Fruit fly (Drosophila melanogaster) whole organism, embryonic: ENCODE results near the gene Lamtor3.

Source experiments
- CG10462 ChIP-seq: fragments of 200-800 bp; sonication (Bioruptor generic); optimal IDR thresholded peaks from 2 replicates; lab custom pipeline; 2016; ENCODE audit warnings: missing biosample characterization, missing genetic modification characterization
- CG10543 ChIP-seq: fragments of 200-800 bp; sonication (Bioruptor generic); optimal IDR thresholded peaks from 3 replicates; lab custom pipeline; 2017; ENCODE audit warnings: missing biosample characterization, mild to moderate bottlenecking, missing genetic modification characterization, moderate library complexity
- CG10959 ChIP-seq: fragments of 200-800 bp; sonication (Bioruptor generic); IDR thresholded peaks from 2 replicates; pipeline ENCODE4 v1.3.6; 2022; ENCODE audit warnings: missing biosample characterization, missing genetic modification characterization
- CG14441 ChIP-seq: fragments of 200-800 bp; sonication (Bioruptor generic); IDR thresholded peaks from 2 replicates; pipeline ENCODE4 v1.3.6; 2022; ENCODE audit warnings: missing biosample characterization, missing genetic modification characterization
- CG17802 ChIP-seq: fragments of 200-800 bp; sonication (Bioruptor generic); optimal IDR thresholded peaks from 2 replicates; lab custom pipeline; 2018; ENCODE audit warnings: missing biosample characterization, mild to moderate bottlenecking, missing genetic modification characterization, moderate library complexity
- CG18011 ChIP-seq: fragments of 200-800 bp; sonication (Bioruptor generic); optimal IDR thresholded peaks from 2 replicates; lab custom pipeline; 2017; ENCODE audit warnings: missing biosample characterization, missing genetic modification characterization, mild to moderate bottlenecking, moderate library complexity, missing genotype
- CG2129 ChIP-seq: fragments of 200-800 bp; sonication (Bioruptor generic); IDR thresholded peaks from 2 replicates; pipeline ENCODE4 v1.3.6; 2022; ENCODE audit warnings: missing biosample characterization, missing genetic modification characterization; ENCODE audit not compliant: partially characterized antibody
- CG30431 ChIP-seq: fragments of 200-800 bp; sonication (Bioruptor generic); optimal IDR thresholded peaks from 2 replicates; lab custom pipeline; 2017; ENCODE audit warnings: missing biosample characterization, missing genetic modification characterization
- CG3065 ChIP-seq: fragments of 200-800 bp; sonication (Bioruptor generic); optimal IDR thresholded peaks from 2 replicates; lab custom pipeline; 2016; ENCODE audit warnings: missing biosample characterization, missing genetic modification characterization
- CG31388 ChIP-seq: fragments of 200-800 bp; sonication (Bioruptor generic); optimal IDR thresholded peaks from 2 replicates; lab custom pipeline; 2016; ENCODE audit warnings: missing biosample characterization, missing genetic modification characterization
- CG34224 ChIP-seq: fragments of 200-800 bp; sonication (Bioruptor generic); IDR thresholded peaks from 3 replicates; pipeline ENCODE4 v1.3.6; 2022; ENCODE audit warnings: missing biosample characterization, missing genetic modification characterization; ENCODE audit not compliant: partially characterized antibody
- CG34376 ChIP-seq: fragments of 200-800 bp; sonication (Bioruptor generic); optimal IDR thresholded peaks from 2 replicates; lab custom pipeline; 2018; ENCODE audit warnings: missing biosample characterization, mild to moderate bottlenecking, missing genetic modification characterization
- CG5245 ChIP-seq: fragments of 200-800 bp; sonication (Bioruptor generic); optimal IDR thresholded peaks from 3 replicates; lab custom pipeline; 2016; ENCODE audit warnings: missing biosample characterization, missing genetic modification characterization
- CG6175 ChIP-seq: fragments of 200-800 bp; sonication (Bioruptor generic); IDR thresholded peaks from 3 replicates; pipeline ENCODE4 v1.3.6; 2022; ENCODE audit warnings: missing biosample characterization, missing genetic modification characterization
- Dll ChIP-seq: fragments of 200-800 bp; sonication (Bioruptor generic); IDR thresholded peaks from 4 replicates; pipeline ENCODE4 v1.3.6; 2022; ENCODE audit warnings: missing biosample characterization, missing genetic modification characterization; ENCODE audit not compliant: partially characterized antibody
- Dp ChIP-seq: fragments of 200-800 bp; sonication (Bioruptor generic); optimal IDR thresholded peaks from 2 replicates; lab custom pipeline; 2018; ENCODE audit warnings: missing biosample characterization, mild to moderate bottlenecking, missing genetic modification characterization, moderate library complexity
- E2f2 ChIP-seq: fragments of 200-800 bp; sonication (Bioruptor generic); IDR thresholded peaks from 2 replicates; pipeline ENCODE4 v1.3.6; 2022; ENCODE audit warnings: missing biosample characterization, missing genetic modification characterization
- ERR ChIP-seq: fragments of 200-800 bp; sonication (Bioruptor generic); optimal IDR thresholded peaks from 2 replicates; lab custom pipeline; 2016; ENCODE audit warnings: missing biosample characterization, missing genetic modification characterization
- Fer3 ChIP-seq: fragments of 200-800 bp; sonication (Bioruptor generic); optimal IDR thresholded peaks from 2 replicates; lab custom pipeline; 2018; ENCODE audit warnings: missing biosample characterization, mild to moderate bottlenecking, missing genetic modification characterization, moderate library complexity
- Gug ChIP-seq: fragments of 200-800 bp; sonication (Bioruptor generic); IDR thresholded peaks from 4 replicates; pipeline ENCODE4 v1.3.6; 2022; ENCODE audit warnings: missing biosample characterization, missing genetic modification characterization
- HLH3B ChIP-seq: fragments of 200-800 bp; sonication (Bioruptor generic); IDR thresholded peaks from 2 replicates; pipeline ENCODE4 v1.3.6; 2022; ENCODE audit warnings: missing biosample characterization, missing genetic modification characterization
- Mes4 ChIP-seq: fragments of 200-800 bp; sonication (Bioruptor generic); optimal IDR thresholded peaks from 2 replicates; lab custom pipeline; 2016; ENCODE audit warnings: missing biosample characterization, missing genetic modification characterization
- NC2α ChIP-seq: fragments of 200-800 bp; sonication (Bioruptor generic); optimal IDR thresholded peaks from 2 replicates; lab custom pipeline; 2016; ENCODE audit warnings: missing biosample characterization, missing genetic modification characterization
- Nf-YC ChIP-seq: fragments of 200-800 bp; optimal IDR thresholded peaks from 3 replicates; lab custom pipeline; 2019; ENCODE audit warnings: missing biosample characterization, mild to moderate bottlenecking, missing genetic modification characterization, moderate library complexity
- Ravus ChIP-seq: fragments of 200-800 bp; sonication (Bioruptor generic); IDR thresholded peaks from 2 replicates; pipeline ENCODE4 v1.3.6; 2022; ENCODE audit warnings: missing biosample characterization, missing genetic modification characterization
- Rx ChIP-seq: fragments of 200-800 bp; sonication (Bioruptor generic); IDR thresholded peaks from 2 replicates; pipeline ENCODE4 v1.3.6; 2022; ENCODE audit warnings: missing biosample characterization, missing genetic modification characterization
- Side ChIP-seq: fragments of 200-800 bp; sonication (Bioruptor generic); optimal IDR thresholded peaks from 2 replicates; lab custom pipeline; 2016; ENCODE audit warnings: missing biosample characterization, missing genetic modification characterization
- Sry-β ChIP-seq: fragments of 200-800 bp; sonication (Bioruptor generic); optimal IDR thresholded peaks from 2 replicates; lab custom pipeline; 2018; ENCODE audit warnings: missing biosample characterization, mild to moderate bottlenecking, missing genetic modification characterization, moderate library complexity
- Vsx1 ChIP-seq: fragments of 200-800 bp; sonication (Bioruptor generic); optimal IDR thresholded peaks from 2 replicates; lab custom pipeline; 2017; ENCODE audit warnings: missing biosample characterization, mild to moderate bottlenecking, missing genetic modification characterization, missing genetic modification reagents
- amos ChIP-seq: fragments of 200-800 bp; sonication (Bioruptor generic); IDR thresholded peaks from 2 replicates; pipeline ENCODE4 v1.3.6; 2022; ENCODE audit warnings: missing biosample characterization, missing genetic modification characterization; ENCODE audit not compliant: partially characterized antibody
- ase ChIP-seq: fragments of 200-800 bp; sonication (Bioruptor generic); IDR thresholded peaks from 3 replicates; pipeline ENCODE4 v1.3.6; 2022; ENCODE audit warnings: missing biosample characterization, missing genetic modification characterization
- bsh ChIP-seq, 2 experiments: fragments of 200-800 bp; sonication (Bioruptor generic); optimal IDR thresholded peaks; 2 replicates each; lab custom pipeline; 2017 to 2018; ENCODE audit warnings: mild to moderate bottlenecking in 2 of 2, missing biosample characterization in 2 of 2, missing genetic modification characterization in 2 of 2, moderate library complexity in 1 of 2
- cato ChIP-seq: fragments of 200-800 bp; sonication (Bioruptor generic); optimal IDR thresholded peaks from 2 replicates; lab custom pipeline; 2016; ENCODE audit warnings: missing biosample characterization, missing genetic modification characterization, borderline replicate concordance
- dati ChIP-seq: fragments of 200-800 bp; sonication (Bioruptor generic); IDR thresholded peaks from 2 replicates; pipeline ENCODE4 v1.3.6; 2022; ENCODE audit warnings: missing biosample characterization, missing genetic modification characterization
- gcm ChIP-seq: fragments of 200-800 bp; sonication (Bioruptor generic); optimal IDR thresholded peaks from 2 replicates; lab custom pipeline; 2019; ENCODE audit warnings: missing biosample characterization, mild to moderate bottlenecking, missing genetic modification characterization, moderate library complexity
- gsb ChIP-seq: fragments of 200-800 bp; sonication (Bioruptor generic); IDR thresholded peaks from 2 replicates; pipeline ENCODE4 v1.3.6; 2022; ENCODE audit warnings: missing biosample characterization, missing genetic modification characterization
- hth ChIP-seq: fragments of >200 bp; optimal IDR thresholded peaks from 2 replicates; lab custom pipeline; 2017; ENCODE audit warnings: inconsistent platforms
- kah ChIP-seq: fragments of 200-800 bp; sonication (Bioruptor generic); optimal IDR thresholded peaks from 2 replicates; lab custom pipeline; 2018; ENCODE audit warnings: missing biosample characterization, mild to moderate bottlenecking, missing genetic modification characterization
- org-1 ChIP-seq: fragments of 200-800 bp; sonication (Bioruptor generic); optimal IDR thresholded peaks from 2 replicates; lab custom pipeline; 2017; ENCODE audit warnings: missing biosample characterization, missing genetic modification characterization
- pan ChIP-seq, 4 experiments: fragments of >200 bp in 3 of 4; fragments of 200-800 bp in 1 of 4; sonication (Bioruptor generic) in 1 of 4; optimal IDR thresholded peaks in 3 of 4; IDR thresholded peaks in 1 of 4; 2 replicates each; pipeline versions ENCODE4 v1.3.6 to Lab custom; 2017 to 2022; ENCODE audit warnings: missing biosample characterization in 2 of 4, missing genetic modification characterization in 2 of 4, mixed read lengths in 1 of 4
- pho ChIP-seq: fragments of 200-800 bp; sonication (Bioruptor generic); optimal IDR thresholded peaks from 2 replicates; lab custom pipeline; 2016; ENCODE audit warnings: missing biosample characterization, missing genetic modification characterization
- pros ChIP-seq: fragments of 200-800 bp; sonication (Bioruptor generic); optimal IDR thresholded peaks from 3 replicates; lab custom pipeline; 2019; ENCODE audit warnings: missing biosample characterization, mild to moderate bottlenecking, missing genetic modification characterization, moderate library complexity
- rib ChIP-seq: fragments of 200-800 bp; sonication (Bioruptor generic); IDR thresholded peaks from 2 replicates; pipeline ENCODE4 v1.3.6; 2022; ENCODE audit warnings: missing biosample characterization, missing genetic modification characterization
- scrt ChIP-seq: fragments of 200-800 bp; sonication (Bioruptor generic); optimal IDR thresholded peaks from 2 replicates; lab custom pipeline; 2018; ENCODE audit warnings: missing biosample characterization, mild to moderate bottlenecking, missing genetic modification characterization, moderate library complexity
- sqz ChIP-seq: fragments of 200-800 bp; sonication (Bioruptor generic); optimal IDR thresholded peaks from 3 replicates; lab custom pipeline; 2018; ENCODE audit warnings: missing biosample characterization, mild to moderate bottlenecking, missing genetic modification characterization
- trh ChIP-seq: fragments of 200-800 bp; sonication (Bioruptor generic); optimal IDR thresholded peaks from 2 replicates; lab custom pipeline; 2016; ENCODE audit warnings: missing biosample characterization, missing genetic modification characterization
- unc-4 ChIP-seq: fragments of 200-800 bp; sonication (Bioruptor generic); IDR thresholded peaks from 2 replicates; pipeline ENCODE4 v1.3.6; 2022; ENCODE audit warnings: missing biosample characterization, missing genetic modification characterization; ENCODE audit not compliant: partially characterized antibody
- vnd ChIP-seq: fragments of 200-800 bp; sonication (Bioruptor generic); IDR thresholded peaks from 3 replicates; pipeline ENCODE4 v1.3.6; 2022; ENCODE audit warnings: missing biosample characterization, missing genetic modification characterization; ENCODE audit not compliant: partially characterized antibody
- wek ChIP-seq: fragments of 200-800 bp; sonication (Bioruptor generic); optimal IDR thresholded peaks from 3 replicates; lab custom pipeline; 2018; ENCODE audit warnings: missing biosample characterization, mild to moderate bottlenecking, missing genetic modification characterization, moderate library complexity
- zen2 ChIP-seq: fragments of 200-800 bp; sonication (Bioruptor generic); IDR thresholded peaks from 3 replicates; pipeline ENCODE4 v1.3.6; 2022; ENCODE audit warnings: missing biosample characterization, missing genetic modification characterization; ENCODE audit not compliant: partially characterized antibody

Lamtor3 gene

dm6 chr2L:17484174-17484573, 3.1 kb downstream of the Lamtor3 start, which contains the start of the genes GCS2beta and CG5131 (continued):
- TF ChIP-seq kah (GFP tag; lab: Kevin White, UChicago) (peak; percentile 54), Rx (GFP tag; lab: Robert Waterston, UW) (peak; percentile 94), pros (no peak), CG2129 (GFP tag; lab: Robert Waterston, UW) (peak; percentile 84), CG10959 (GFP tag; lab: Robert Waterston, UW) (peak; percentile 67), rib (peak; percentile 92), CG6175 (peak; percentile 90), gcm (GFP tag; lab: Kevin White, UChicago) (peak; percentile 80), Dll (GFP tag; lab: Robert Waterston, UW) (peak; percentile 96), HLH3B (GFP tag; lab: Robert Waterston, UW) (peak; percentile 91), unc-4 (GFP tag; lab: Robert Waterston, UW) (peak; percentile 88), CG17802 (tag; lab: Kevin White, UChicago) (peak; percentile 73), CG30431 (GFP tag; lab: Kevin White, UChicago) (peak; percentile 93), CG34224 (GFP tag; lab: Robert Waterston, UW) (peak; percentile 90), Gug (GFP tag; lab: Robert Waterston, UW) (peak; percentile 97), Fer3 (peak; percentile 91), pan (optimal IDR thresholded peaks at IDR 0.05; lab: Kevin White, UChicago) (no peak), pan (GFP tag; optimal IDR thresholded peaks at IDR 0.05 in 1 of 2, IDR thresholded peaks at IDR 0.05 in 1 of 2) (peak in 1 of 2 experiments; percentile 95), CG3065 (GFP tag; lab: Kevin White, UChicago) (peak; percentile 84), CG5245 (GFP tag; lab: Kevin White, UChicago) (peak; percentile 89), cato (peak; percentile 89), hth (lab: Kevin White, UChicago) (no peak), wek (peak; percentile 72), ERR (GFP tag; lab: Kevin White, UChicago) (peak; percentile 95), gsb (GFP tag; lab: Robert Waterston, UW) (peak; percentile 89), pho (GFP tag; lab: Kevin White, UChicago) (peak; percentile 98), bsh (GFP tag; optimal IDR thresholded peaks at IDR 0.05; lab: Kevin White, UChicago) (peak; percentile 18 to 87), sqz (GFP tag; lab: Kevin White, UChicago) (peak; percentile 53), ase (peak; percentile 92), Ravus (GFP tag; lab: Robert Waterston, UW) (peak; percentile 75), trh (GFP tag; lab: Kevin White, UChicago) (peak; percentile 86), Dp (peak; percentile 70), E2f2 (peak; percentile 84), CG10543 (GFP tag; lab: Kevin White, UChicago) (peak; percentile 71), CG34376 (GFP tag; lab: Kevin White, UChicago) (peak; percentile 60), dati (GFP tag; lab: Robert Waterston, UW) (peak; percentile 62), zen2 (peak; percentile 74; the same call in 2 of the 3 replicates), Vsx1 (GFP tag; lab: Kevin White, UChicago) (peak; percentile 33), Sry-β (GFP tag; lab: Kevin White, UChicago) (peak; percentile 23), CG18011 (GFP tag; lab: Kevin White, UChicago) (peak; percentile 88), scrt (GFP tag; lab: Kevin White, UChicago) (peak; percentile 74), NC2α (GFP tag; lab: Kevin White, UChicago) (peak; percentile 88), CG31388 (peak; percentile 89), amos (GFP tag; lab: Robert Waterston, UW) (peak; percentile 85), CG10462 (GFP tag; lab: Kevin White, UChicago) (peak; percentile 89), CG14441 (GFP tag; lab: Robert Waterston, UW) (peak; percentile 95), Nf-YC (tag; lab: Kevin White, UChicago) (no peak), org-1 (GFP tag; lab: Kevin White, UChicago) (peak; percentile 78), Side (peak; percentile 97), vnd (GFP tag; lab: Robert Waterston, UW) (peak; percentile 89), Mes4 (GFP tag; lab: Kevin White, UChicago) (peak; percentile 92)
